Worm (Caenorhabditis elegans) whole organism, early embryonic: ENCODE measurements around the gene eng-1.

ENCODE experiments used
- B0310.2 ChIP-seq: sonication (generic microtip); optimal IDR thresholded peaks from 2 replicates; lab custom pipeline; 2016; ENCODE audit warnings: mild to moderate bottlenecking, missing genetic modification characterization, missing compliant biosample characterization
- F13C5.2 ChIP-seq: sonication (generic microtip); optimal IDR thresholded peaks from 2 replicates; lab custom pipeline; 2017; ENCODE audit warnings: mild to moderate bottlenecking, missing genetic modification characterization, inconsistent platforms, missing compliant biosample characterization
- ama-1 ChIP-seq: fragments of 150-350 bp; optimal IDR thresholded peaks from 2 replicates; lab custom pipeline; 2014
- ceh-13 ChIP-seq: fragments of 200-800 bp; sonication (Bioruptor generic); optimal IDR thresholded peaks from 2 replicates; lab custom pipeline; 2018; ENCODE audit warnings: mild to moderate bottlenecking, missing genetic modification characterization, missing compliant biosample characterization
- ceh-36 ChIP-seq: sonication (generic microtip); optimal IDR thresholded peaks from 2 replicates; lab custom pipeline; 2016; ENCODE audit warnings: missing genetic modification characterization, inconsistent platforms, missing compliant biosample characterization
- ets-7 ChIP-seq: sonication (generic microtip); optimal IDR thresholded peaks from 2 replicates; lab custom pipeline; 2016; ENCODE audit warnings: missing genotype, missing genetic modification characterization, missing compliant biosample characterization
- flt-1 ChIP-seq: fragments of 200-800 bp; sonication (Bioruptor generic); IDR thresholded peaks from 2 replicates; pipeline ENCODE4 v1.3.6; 2022; ENCODE audit warnings: missing genetic modification characterization, missing compliant biosample characterization
- hmg-4 ChIP-seq: fragments of 200-800 bp; sonication (Bioruptor generic); optimal IDR thresholded peaks from 2 replicates; lab custom pipeline; 2018; ENCODE audit warnings: mild to moderate bottlenecking, missing genetic modification characterization, missing compliant biosample characterization
- hnd-1 ChIP-seq: sonication (generic microtip); optimal IDR thresholded peaks from 2 replicates; lab custom pipeline; 2016; ENCODE audit warnings: missing genetic modification characterization, missing compliant biosample characterization
- pes-1 ChIP-seq: fragments of 200-800 bp; sonication (Bioruptor generic); IDR thresholded peaks from 2 replicates; pipeline ENCODE4 v1.3.6; 2022; ENCODE audit warnings: missing genetic modification reagents, missing genetic modification characterization, missing compliant biosample characterization
- scrt-1 ChIP-seq: fragments of 200-800 bp; sonication (Bioruptor generic); IDR thresholded peaks from 2 replicates; pipeline ENCODE4 v1.3.6; 2022; ENCODE audit warnings: missing genetic modification characterization, missing compliant biosample characterization
- tbx-11 ChIP-seq: fragments of 200-800 bp; sonication (Bioruptor generic); IDR thresholded peaks from 2 replicates; pipeline ENCODE4 v1.3.6; 2022; ENCODE audit warnings: missing genetic modification characterization, missing compliant biosample characterization
- tbx-37 ChIP-seq: fragments of 200-800 bp; sonication (Bioruptor generic); conservative IDR thresholded peaks from 2 replicates; pipeline ENCODE4 v1.3.6; 2022; ENCODE audit warnings: missing genetic modification reagents, missing genetic modification characterization, missing compliant biosample characterization
- tra-4 ChIP-seq: sonication (generic microtip); optimal IDR thresholded peaks from 2 replicates; lab custom pipeline; 2017; ENCODE audit warnings: missing genetic modification characterization, missing compliant biosample characterization

- TF ChIP-seq hnd-1 (tag; lab: Kevin White, UChicago) (no peak), tbx-37 (GFP tag; lab: Robert Waterston, UW) (no peak), flt-1 (GFP tag; lab: Robert Waterston, UW) (no peak), ama-1 (no peak), hmg-4 (GFP tag; lab: Kevin White, UChicago) (no peak), pes-1 (no peak), F13C5.2 (tag; lab: Kevin White, UChicago) (no peak), ceh-36 (no peak), tra-4 (no peak), ets-7 (tag; lab: Kevin White, UChicago) (no peak), tbx-11 (no peak), B0310.2 (tag; lab: Kevin White, UChicago) (no peak), ceh-13 (GFP tag; lab: Kevin White, UChicago) (no peak), scrt-1 (no peak)
Measured at ce11 chrIII:5834053-5834452, 34.2 kb downstream of the eng-1 start, which contains the start of gene R12B2.6.
